Fruit fly (Drosophila melanogaster) whole organism, embryonic: ENCODE data around the gene CG18622.

Experiments used
- Aef1 ChIP-seq: fragments of 200-800 bp; sonication (Bioruptor generic); IDR thresholded peaks from 3 replicates; pipeline ENCODE4 v1.3.6; 2022; ENCODE audit warnings: missing biosample characterization, missing genetic modification characterization
- Asciz ChIP-seq: fragments of 200-800 bp; sonication (Bioruptor generic); optimal IDR thresholded peaks from 2 replicates; lab custom pipeline; 2017; ENCODE audit warnings: missing biosample characterization, mild to moderate bottlenecking, missing genetic modification characterization, missing genetic modification reagents
- CG10147 ChIP-seq: fragments of 200-800 bp; sonication (Bioruptor generic); optimal IDR thresholded peaks from 2 replicates; lab custom pipeline; 2019; ENCODE audit warnings: missing biosample characterization, mild to moderate bottlenecking, missing genetic modification characterization, moderate library complexity
- CG10366 ChIP-seq: fragments of 200-800 bp; sonication (Bioruptor generic); IDR thresholded peaks from 2 replicates; pipeline ENCODE4 v1.3.6; 2022; ENCODE audit warnings: missing biosample characterization, missing genetic modification characterization
- CG10959 ChIP-seq: fragments of 200-800 bp; sonication (Bioruptor generic); IDR thresholded peaks from 2 replicates; pipeline ENCODE4 v1.3.6; 2022; ENCODE audit warnings: missing biosample characterization, missing genetic modification characterization
- CG11560 ChIP-seq: fragments of 200-800 bp; sonication (Bioruptor generic); IDR thresholded peaks from 3 replicates; pipeline ENCODE4 v1.3.6; 2022; ENCODE audit warnings: missing biosample characterization, missing genetic modification characterization
- CG11695 ChIP-seq: fragments of 200-800 bp; sonication (Bioruptor generic); IDR thresholded peaks from 3 replicates; pipeline ENCODE4 v1.3.6; 2022; ENCODE audit warnings: missing biosample characterization, missing genetic modification characterization
- CG12155 ChIP-seq: fragments of 200-800 bp; sonication (Bioruptor generic); optimal IDR thresholded peaks from 3 replicates; lab custom pipeline; 2016; ENCODE audit warnings: missing biosample characterization, missing genetic modification characterization
- CG12219 ChIP-seq: fragments of 200-800 bp; sonication (Bioruptor generic); optimal IDR thresholded peaks from 3 replicates; lab custom pipeline; 2018; ENCODE audit warnings: missing biosample characterization, mild to moderate bottlenecking, missing genetic modification characterization
- CG12391 ChIP-seq: fragments of 200-800 bp; sonication (Bioruptor generic); optimal IDR thresholded peaks from 3 replicates; lab custom pipeline; 2018; ENCODE audit warnings: missing biosample characterization, mild to moderate bottlenecking, missing genetic modification characterization, moderate library complexity
- CG13775 ChIP-seq: fragments of 200-800 bp; sonication (Bioruptor generic); optimal IDR thresholded peaks from 3 replicates; lab custom pipeline; 2017; ENCODE audit warnings: missing biosample characterization, mild to moderate bottlenecking, missing genetic modification characterization
- CG15011 ChIP-seq: fragments of 200-800 bp; sonication (Bioruptor generic); optimal IDR thresholded peaks from 3 replicates; lab custom pipeline; 2018; ENCODE audit warnings: missing biosample characterization, mild to moderate bottlenecking, missing genetic modification characterization
- CG15073 ChIP-seq: fragments of 200-800 bp; sonication (Bioruptor generic); optimal IDR thresholded peaks from 2 replicates; lab custom pipeline; 2016; ENCODE audit warnings: missing biosample characterization, missing genetic modification characterization
- CG1603 ChIP-seq: fragments of 200-800 bp; sonication (Bioruptor generic); optimal IDR thresholded peaks from 2 replicates; lab custom pipeline; 2019; ENCODE audit warnings: missing biosample characterization, mild to moderate bottlenecking, missing genetic modification characterization, moderate library complexity
- CG17361 ChIP-seq: fragments of 200-800 bp; sonication (Bioruptor generic); IDR thresholded peaks from 3 replicates; pipeline ENCODE4 v1.3.6; 2022; ENCODE audit warnings: missing biosample characterization, missing genetic modification characterization
- CG2875 ChIP-seq: fragments of 200-800 bp; sonication (Bioruptor generic); optimal IDR thresholded peaks from 2 replicates; lab custom pipeline; 2017; ENCODE audit warnings: missing biosample characterization, mild to moderate bottlenecking, missing genetic modification characterization, missing genetic modification reagents
- CG42726 ChIP-seq: fragments of 200-800 bp; sonication (Bioruptor generic); IDR thresholded peaks from 2 replicates; pipeline ENCODE4 v1.3.6; 2022; ENCODE audit warnings: missing biosample characterization, missing genetic modification characterization; ENCODE audit not compliant: partially characterized antibody
- CG4404 ChIP-seq: fragments of 200-800 bp; sonication (Bioruptor generic); IDR thresholded peaks from 2 replicates; pipeline ENCODE4 v1.3.6; 2022; ENCODE audit warnings: missing biosample characterization, missing genetic modification characterization
- CG4707 ChIP-seq: fragments of 200-800 bp; sonication (Bioruptor generic); optimal IDR thresholded peaks from 2 replicates; lab custom pipeline; 2018; ENCODE audit warnings: missing biosample characterization, mild to moderate bottlenecking, missing genetic modification characterization, moderate library complexity
- CG6765 ChIP-seq: fragments of 200-800 bp; sonication (Bioruptor generic); optimal IDR thresholded peaks from 3 replicates; lab custom pipeline; 2017; ENCODE audit warnings: missing biosample characterization, mild to moderate bottlenecking, missing genetic modification characterization
- CG8359 ChIP-seq: fragments of 200-800 bp; sonication (Bioruptor generic); optimal IDR thresholded peaks from 2 replicates; lab custom pipeline; 2017; ENCODE audit warnings: missing biosample characterization, mild to moderate bottlenecking, missing genetic modification characterization, borderline replicate concordance
- Camta ChIP-seq: fragments of 200-800 bp; sonication (Bioruptor generic); optimal IDR thresholded peaks from 2 replicates; lab custom pipeline; 2016; ENCODE audit warnings: missing biosample characterization, missing genetic modification characterization
- D ChIP-seq, 2 experiments: fragments of 200-800 bp in 1 of 2; fragments of >200 bp in 1 of 2; sonication (Bioruptor generic) in 1 of 2; optimal IDR thresholded peaks; 2 replicates in 1 of 2; 3 replicates in 1 of 2; lab custom pipeline; 2017; ENCODE audit warnings: mild to moderate bottlenecking in 1 of 2, missing biosample characterization in 1 of 2, missing genetic modification characterization in 1 of 2, missing genetic modification reagents in 1 of 2
- D19B ChIP-seq: fragments of 200-800 bp; sonication (Bioruptor generic); optimal IDR thresholded peaks from 2 replicates; lab custom pipeline; 2017; ENCODE audit warnings: missing biosample characterization, mild to moderate bottlenecking, missing genetic modification characterization
- Dref ChIP-seq: fragments of 200-800 bp; sonication (Bioruptor generic); IDR thresholded peaks from 2 replicates; pipeline ENCODE4 v1.3.6; 2022; ENCODE audit warnings: missing biosample characterization, missing genetic modification characterization
- ERR ChIP-seq: fragments of 200-800 bp; sonication (Bioruptor generic); optimal IDR thresholded peaks from 2 replicates; lab custom pipeline; 2016; ENCODE audit warnings: missing biosample characterization, missing genetic modification characterization
- Gug ChIP-seq: fragments of 200-800 bp; sonication (Bioruptor generic); IDR thresholded peaks from 4 replicates; pipeline ENCODE4 v1.3.6; 2022; ENCODE audit warnings: missing biosample characterization, missing genetic modification characterization
- Hsf ChIP-seq: fragments of 200-800 bp; sonication (Bioruptor generic); optimal IDR thresholded peaks from 3 replicates; lab custom pipeline; 2016; ENCODE audit warnings: missing biosample characterization, missing genetic modification characterization
- Mrtf ChIP-seq: fragments of 200-800 bp; sonication (Bioruptor generic); IDR thresholded peaks from 3 replicates; pipeline ENCODE4 v1.3.6; 2022; ENCODE audit warnings: missing biosample characterization, missing genetic modification characterization
- Pdp1 ChIP-seq, 2 experiments: fragments of 200-800 bp; sonication (Bioruptor generic); optimal IDR thresholded peaks; 3 replicates each; lab custom pipeline; 2016; ENCODE audit warnings: missing biosample characterization in 2 of 2, missing genetic modification characterization in 2 of 2, mild to moderate bottlenecking in 1 of 2, moderate library complexity in 1 of 2
- Ravus ChIP-seq: fragments of 200-800 bp; sonication (Bioruptor generic); IDR thresholded peaks from 2 replicates; pipeline ENCODE4 v1.3.6; 2022; ENCODE audit warnings: missing biosample characterization, missing genetic modification characterization
- Side ChIP-seq: fragments of 200-800 bp; sonication (Bioruptor generic); optimal IDR thresholded peaks from 2 replicates; lab custom pipeline; 2016; ENCODE audit warnings: missing biosample characterization, missing genetic modification characterization
- amos ChIP-seq: fragments of 200-800 bp; sonication (Bioruptor generic); IDR thresholded peaks from 2 replicates; pipeline ENCODE4 v1.3.6; 2022; ENCODE audit warnings: missing biosample characterization, missing genetic modification characterization; ENCODE audit not compliant: partially characterized antibody
- chm ChIP-seq: fragments of 200-800 bp; sonication (Bioruptor generic); IDR thresholded peaks from 2 replicates; pipeline ENCODE4 v1.3.6; 2022; ENCODE audit warnings: missing biosample characterization, missing genetic modification characterization
- crc ChIP-seq: fragments of 200-800 bp; sonication (Bioruptor generic); optimal IDR thresholded peaks from 2 replicates; lab custom pipeline; 2016; ENCODE audit warnings: missing biosample characterization, missing genetic modification characterization
- da ChIP-seq: fragments of 200-800 bp; sonication (Bioruptor generic); optimal IDR thresholded peaks from 2 replicates; lab custom pipeline; 2016; ENCODE audit warnings: missing biosample characterization, missing genetic modification characterization
- exex ChIP-seq: fragments of 200-800 bp; sonication (Bioruptor generic); optimal IDR thresholded peaks from 4 replicates; lab custom pipeline; 2018; ENCODE audit warnings: missing biosample characterization, mild to moderate bottlenecking, missing genetic modification characterization, moderate library complexity
- gro ChIP-seq: fragments of 200-800 bp; sonication (Bioruptor generic); optimal IDR thresholded peaks from 2 replicates; lab custom pipeline; 2016; ENCODE audit warnings: missing biosample characterization, missing genetic modification characterization
- gsb-n ChIP-seq: fragments of 200-800 bp; sonication (Bioruptor generic); optimal IDR thresholded peaks from 3 replicates; lab custom pipeline; 2018; ENCODE audit warnings: missing biosample characterization, mild to moderate bottlenecking, missing genetic modification characterization
- h ChIP-seq: fragments of >200 bp; optimal IDR thresholded peaks from 2 replicates; lab custom pipeline; 2017
- hth ChIP-seq: fragments of >200 bp; optimal IDR thresholded peaks from 2 replicates; lab custom pipeline; 2017; ENCODE audit warnings: inconsistent platforms
- jing ChIP-seq: fragments of 200-800 bp; sonication (Bioruptor generic); optimal IDR thresholded peaks from 2 replicates; lab custom pipeline; 2018; ENCODE audit warnings: missing biosample characterization, mild to moderate bottlenecking, missing genetic modification characterization
- jumu ChIP-seq: fragments of 200-800 bp; sonication (Bioruptor generic); optimal IDR thresholded peaks from 3 replicates; lab custom pipeline; 2016; ENCODE audit warnings: missing biosample characterization, missing genetic modification characterization
- ken ChIP-seq: fragments of 200-800 bp; sonication (Bioruptor generic); IDR thresholded peaks from 3 replicates; pipeline ENCODE4 v1.3.6; 2022; ENCODE audit warnings: missing biosample characterization, missing genetic modification characterization
- lab ChIP-seq: fragments of 200-800 bp; sonication (Bioruptor generic); optimal IDR thresholded peaks from 3 replicates; lab custom pipeline; 2017; ENCODE audit warnings: missing biosample characterization, missing genetic modification characterization, mild to moderate bottlenecking, moderate library complexity, missing genetic modification reagents
- pb ChIP-seq: fragments of 200-800 bp; sonication (Bioruptor generic); optimal IDR thresholded peaks from 3 replicates; lab custom pipeline; 2016; ENCODE audit warnings: missing biosample characterization, missing genetic modification characterization
- sens ChIP-seq: fragments of 200-800 bp; sonication (Bioruptor generic); peaks from one replicate; lab custom pipeline; 2016; ENCODE audit warnings: missing biosample characterization, missing genetic modification characterization
- tin ChIP-seq: fragments of 200-800 bp; sonication (Bioruptor generic); optimal IDR thresholded peaks from 3 replicates; lab custom pipeline; 2016; ENCODE audit warnings: missing biosample characterization, missing genetic modification characterization
- vnd ChIP-seq: fragments of 200-800 bp; sonication (Bioruptor generic); IDR thresholded peaks from 3 replicates; pipeline ENCODE4 v1.3.6; 2022; ENCODE audit warnings: missing biosample characterization, missing genetic modification characterization; ENCODE audit not compliant: partially characterized antibody
- z ChIP-seq: fragments of 200-800 bp; sonication (Bioruptor generic); IDR thresholded peaks from 3 replicates; pipeline ENCODE4 v1.3.6; 2022; ENCODE audit warnings: missing biosample characterization, missing genetic modification characterization

Gene CG18622

dm6 chr3R:16996059-16996959 lies 8.8 kb upstream of the CG18622 start, which contains the start of the genes EMC2A and CG3534 (continued):
- TF ChIP-seq amos (GFP tag; lab: Robert Waterston, UW) (no peak), hth (no peak), pb (no peak), z (GFP tag; lab: Robert Waterston, UW) (no peak), chm (no peak), CG2875 (GFP tag; lab: Kevin White, UChicago) (no peak), h (lab: Kevin White, UChicago) (no peak), gro (GFP tag; lab: Kevin White, UChicago) (no peak), lab (peak; percentile 11), CG10147 (GFP tag; lab: Kevin White, UChicago) (no peak), CG13775 (GFP tag; lab: Kevin White, UChicago) (no peak), CG4707 (GFP tag; lab: Kevin White, UChicago) (no peak), gsb-n (tag; lab: Kevin White, UChicago) (no peak), CG12219 (GFP tag; lab: Kevin White, UChicago) (no peak), Gug (GFP tag; lab: Robert Waterston, UW) (no peak), CG15073 (GFP tag; lab: Kevin White, UChicago) (no peak), Ravus (GFP tag; lab: Robert Waterston, UW) (no peak), CG10366 (GFP tag; lab: Robert Waterston, UW) (no peak), CG4404 (no peak), tin (no peak), CG6765 (no peak), exex (tag; lab: Kevin White, UChicago) (peak; percentile 53), Hsf (GFP tag; lab: Kevin White, UChicago) (no peak), CG12155 (GFP tag; lab: Kevin White, UChicago) (no peak), ken (GFP tag; lab: Robert Waterston, UW) (no peak), Asciz (GFP tag; lab: Kevin White, UChicago) (peak; percentile 3), crc (GFP tag; lab: Kevin White, UChicago) (no peak), Aef1 (GFP tag; lab: Robert Waterston, UW) (no peak), D19B (GFP tag; lab: Kevin White, UChicago) (no peak), Side (GFP tag; lab: Kevin White, UChicago) (no peak), sens (GFP tag; lab: Kevin White, UChicago) (peak; percentile 86), CG10959 (GFP tag; lab: Robert Waterston, UW) (no peak), Dref (GFP tag; lab: Robert Waterston, UW) (no peak), CG8359 (no peak), CG17361 (GFP tag; lab: Robert Waterston, UW) (no peak; the same call in 2 of the 3 replicates), CG11695 (GFP tag; lab: Robert Waterston, UW) (no peak), D (optimal IDR thresholded peaks at IDR 0.05; lab: Kevin White, UChicago) (no peak), D (GFP tag; optimal IDR thresholded peaks at IDR 0.05; lab: Kevin White, UChicago) (no peak), CG15011 (GFP tag; lab: Kevin White, UChicago) (no peak), da (no peak), Mrtf (GFP tag; lab: Robert Waterston, UW) (no peak), ERR (GFP tag; lab: Kevin White, UChicago) (peak; percentile 17), Camta (GFP tag; lab: Kevin White, UChicago) (no peak), Pdp1 (GFP tag; optimal IDR thresholded peaks at IDR 0.05; lab: Kevin White, UChicago) (peak; percentile 18 to 26), CG12391 (no peak), CG11560 (tag; lab: Robert Waterston, UW) (no peak), jumu (GFP tag; lab: Kevin White, UChicago) (no peak), CG42726 (GFP tag; lab: Robert Waterston, UW) (no peak), CG1603 (tag; lab: Kevin White, UChicago) (peak; percentile 21), vnd (GFP tag; lab: Robert Waterston, UW) (no peak), jing (GFP tag; lab: Kevin White, UChicago) (no peak)
